Worm (Caenorhabditis elegans): ENCODE measurements around the gene Y113G7B.12.

The Y113G7B.12 gene

ce11 chrV:20212584-20212983 lies at the start of gene Y113G7B.12:
Gene Y113G7B.12, minus strand, starts transcription at chrV:20212684.
- TF ChIP-seq F13H6.1 (tag; optimal IDR thresholded peaks at IDR 0.05) (no peak), ZK546.5 (tag; optimal IDR thresholded peaks at IDR 0.05) (no peak), mdl-1 (tag; optimal IDR thresholded peaks at IDR 0.05) (no peak), crh-2 (tag; optimal IDR thresholded peaks at IDR 0.05) (peak; percentile 11), egl-27 (tag; optimal IDR thresholded peaks at IDR 0.05) (no peak), nhr-129 (tag; optimal IDR thresholded peaks at IDR 0.05) (no peak), nhr-10 (tag; optimal IDR thresholded peaks at IDR 0.05) (no peak), lin-39 (tag; optimal IDR thresholded peaks at IDR 0.05) (no peak), elt-1 (tag; optimal IDR thresholded peaks at IDR 0.05) (no peak), mbf-1 (tag; optimal IDR thresholded peaks at IDR 0.05) (no peak), nhr-11 (tag; optimal IDR thresholded peaks at IDR 0.05) (no peak), fos-1 (tag; optimal IDR thresholded peaks at IDR 0.05) (peak; percentile 58)

- TF ChIP-seq nhr-129 (tag; optimal IDR thresholded peaks at IDR 0.05), result peak; percentile 38
- no peak for TF ChIP-seq skn-1 (tag; optimal IDR thresholded peaks at IDR 0.05)
- peak; percentile 27 for TF ChIP-seq egl-27 (tag; optimal IDR thresholded peaks at IDR 0.05)
- TF ChIP-seq R02D3.7 (tag; optimal IDR thresholded peaks at IDR 0.05), result no peak
- TF ChIP-seq sem-4 (tag; optimal IDR thresholded peaks at IDR 0.05), result no peak
- no peak for TF ChIP-seq sma-3 (GFP tag; optimal IDR thresholded peaks at IDR 0.05)
- peak; percentile 18 for TF ChIP-seq zag-1 (tag; optimal IDR thresholded peaks at IDR 0.05)
- no peak for TF ChIP-seq ceh-82 (tag; optimal IDR thresholded peaks at IDR 0.05)
- TF ChIP-seq nhr-25 (tag; optimal IDR thresholded peaks at IDR 0.05), result no peak
- no peak for TF ChIP-seq ztf-1 (GFP tag; conservative IDR thresholded peaks at IDR 0.05)
- no peak for TF ChIP-seq unc-62 (GFP tag; optimal IDR thresholded peaks at IDR 0.05)
- no peak for TF ChIP-seq mbf-1 (tag; optimal IDR thresholded peaks at IDR 0.05)
- no peak for TF ChIP-seq nhr-10 (tag; optimal IDR thresholded peaks at IDR 0.05)
- TF ChIP-seq crh-2 (tag; optimal IDR thresholded peaks at IDR 0.05), result peak; percentile 10
- no peak for TF ChIP-seq fos-1 (tag; optimal IDR thresholded peaks at IDR 0.05)
- TF ChIP-seq nhr-23 (tag; optimal IDR thresholded peaks at IDR 0.05), result no peak
- no peak for TF ChIP-seq nhr-12 (tag; optimal IDR thresholded peaks at IDR 0.05)
- no peak for TF ChIP-seq blmp-1 (tag; optimal IDR thresholded peaks at IDR 0.05; ENCODE audit: insufficient read depth)
- TF ChIP-seq Y55F3AM.14 (GFP tag; optimal IDR thresholded peaks at IDR 0.05), result no peak
- TF ChIP-seq snpc-4 (tag; optimal IDR thresholded peaks at IDR 0.05), result no peak
- TF ChIP-seq lin-13 (GFP tag; optimal IDR thresholded peaks at IDR 0.05), result peak; percentile 29
- peak; percentile 18 to 47 for TF ChIP-seq lsy-2 (tag; optimal IDR thresholded peaks at IDR 0.05)
- TF ChIP-seq elt-3 (tag; optimal IDR thresholded peaks at IDR 0.05), result no peak
- TF ChIP-seq unc-39 (tag; optimal IDR thresholded peaks at IDR 0.05), result no peak
- no peak for TF ChIP-seq dmd-4 (tag; optimal IDR thresholded peaks at IDR 0.05)
- TF ChIP-seq lin-39 (tag; optimal IDR thresholded peaks at IDR 0.05), result no peak
- peak; percentile 25 to 47 for TF ChIP-seq mdl-1 (tag; optimal IDR thresholded peaks at IDR 0.05)
- TF ChIP-seq ztf-11 (tag; optimal IDR thresholded peaks at IDR 0.05), result no peak
- TF ChIP-seq ceh-16 (tag; optimal IDR thresholded peaks at IDR 0.05), result no peak
- no peak for TF ChIP-seq sma-9 (GFP tag; optimal IDR thresholded peaks at IDR 0.05)
- no peak for TF ChIP-seq sma-9 (tag; optimal IDR thresholded peaks at IDR 0.05)
- TF ChIP-seq lin-11 (tag; optimal IDR thresholded peaks at IDR 0.05), result no peak
- no peak for TF ChIP-seq alr-1 (tag; optimal IDR thresholded peaks at IDR 0.05)
- TF ChIP-seq ztf-4 (tag; optimal IDR thresholded peaks at IDR 0.05), result no peak
- no peak for TF ChIP-seq nhr-11 (tag; optimal IDR thresholded peaks at IDR 0.05)
- TF ChIP-seq nhr-6 (tag; optimal IDR thresholded peaks at IDR 0.05), result no peak
- no peak for TF ChIP-seq elt-1 (tag; optimal IDR thresholded peaks at IDR 0.05)
- no peak for TF ChIP-seq nhr-237 (tag; optimal IDR thresholded peaks at IDR 0.05)
- peak; percentile 47 for TF ChIP-seq C34F6.9 (tag; optimal IDR thresholded peaks at IDR 0.05)
- TF ChIP-seq nhr-77 (tag; optimal IDR thresholded peaks at IDR 0.05), result no peak
- TF ChIP-seq mab-5 (tag; optimal IDR thresholded peaks at IDR 0.05), result peak; percentile 7
- TF ChIP-seq F13H6.1 (tag; optimal IDR thresholded peaks at IDR 0.05), result peak; percentile 42
- no peak for TF ChIP-seq ama-1 (optimal IDR thresholded peaks at IDR 0.05)
- TF ChIP-seq aly-2 (tag; optimal IDR thresholded peaks at IDR 0.05), result no peak
- no peak for TF ChIP-seq peb-1 (tag; optimal IDR thresholded peaks at IDR 0.05)
- peak; percentile 66 for TF ChIP-seq unc-55 (GFP tag; optimal IDR thresholded peaks at IDR 0.05)
- TF ChIP-seq gmeb-1 (tag; optimal IDR thresholded peaks at IDR 0.05), result peak; percentile 39
- no peak for TF ChIP-seq nhr-21 (tag; optimal IDR thresholded peaks at IDR 0.05)
- TF ChIP-seq ZK546.5 (tag; optimal IDR thresholded peaks at IDR 0.05), result no peak
Measured at ce11 chrV:20249438-20250120, 37.1 kb upstream of the Y113G7B.12 start, which contains the start of gene swsn-1. Gene swsn-1, minus strand, starts transcription at chrV:20249488.

All from whole organism, L2 larva.